Worm (Caenorhabditis elegans): Measurements from ENCODE around the gene fbxb-103.

The fbxb-103 gene

ce11 chrII:3952368-3952767, 45.4 kb downstream of the fbxb-103 start:
- TF ChIP-seq pha-4 (tag; optimal IDR thresholded peaks at IDR 0.05), result no peak
- TF ChIP-seq unc-62 (GFP tag; optimal IDR thresholded peaks at IDR 0.05), result no peak
- no peak for TF ChIP-seq lin-32 (GFP tag; optimal IDR thresholded peaks at IDR 0.05)
- TF ChIP-seq cnd-1 (tag; optimal IDR thresholded peaks at IDR 0.05), result no peak
- no peak for TF ChIP-seq tbx-8 (GFP tag; optimal IDR thresholded peaks at IDR 0.05)
- no peak for TF ChIP-seq zip-8 (tag; optimal IDR thresholded peaks at IDR 0.05)
- no peak for TF ChIP-seq nhr-2 (tag; optimal IDR thresholded peaks at IDR 0.05)
- TF ChIP-seq ceh-83 (GFP tag; optimal IDR thresholded peaks at IDR 0.05), result no peak
- TF ChIP-seq ztf-11 (tag; optimal IDR thresholded peaks at IDR 0.05), result no peak
- TF ChIP-seq flh-1 (GFP tag; optimal IDR thresholded peaks at IDR 0.05), result no peak
- no peak for TF ChIP-seq sptf-1 (tag; optimal IDR thresholded peaks at IDR 0.05)

- no peak for TF ChIP-seq M03D4.4 (tag; optimal IDR thresholded peaks at IDR 0.05)
Measured at ce11 chrII:3952967-3953366, 46.0 kb downstream of the fbxb-103 start.

- TF ChIP-seq ztf-11 (tag; optimal IDR thresholded peaks at IDR 0.05), result no peak
- no peak for TF ChIP-seq nhr-237 (tag; optimal IDR thresholded peaks at IDR 0.05)
- no peak for TF ChIP-seq lsy-2 (tag; optimal IDR thresholded peaks at IDR 0.05)
- no peak for TF ChIP-seq tbx-8 (GFP tag; optimal IDR thresholded peaks at IDR 0.05)
- no peak for TF ChIP-seq nhr-28 (tag; optimal IDR thresholded peaks at IDR 0.05)
- TF ChIP-seq elt-3 (tag; optimal IDR thresholded peaks at IDR 0.05), result no peak
- no peak for TF ChIP-seq cnd-1 (tag; optimal IDR thresholded peaks at IDR 0.05)
- no peak for TF ChIP-seq ham-2 (GFP tag; optimal IDR thresholded peaks at IDR 0.05)
- no peak for TF ChIP-seq mep-1 (tag; optimal IDR thresholded peaks at IDR 0.05)
- TF ChIP-seq ceh-43 (GFP tag; optimal IDR thresholded peaks at IDR 0.05), result no peak
- no peak for TF ChIP-seq nhr-12 (tag; optimal IDR thresholded peaks at IDR 0.05)
- no peak for TF ChIP-seq sptf-1 (tag; optimal IDR thresholded peaks at IDR 0.05)
- TF ChIP-seq unc-120 (tag; optimal IDR thresholded peaks at IDR 0.05; ENCODE audit: poor library complexity, severe bottlenecking), result no peak
- no peak for TF ChIP-seq unc-62 (GFP tag; optimal IDR thresholded peaks at IDR 0.05)
- TF ChIP-seq M03D4.4 (tag; optimal IDR thresholded peaks at IDR 0.05), result no peak
- no peak for TF ChIP-seq elt-1 (tag; optimal IDR thresholded peaks at IDR 0.05; ENCODE audit: borderline replicate concordance, insufficient read depth)
- TF ChIP-seq ceh-83 (GFP tag; optimal IDR thresholded peaks at IDR 0.05), result no peak
Measured at ce11 chrII:3954018-3954417, 47.1 kb downstream of the fbxb-103 start.

DNA sequence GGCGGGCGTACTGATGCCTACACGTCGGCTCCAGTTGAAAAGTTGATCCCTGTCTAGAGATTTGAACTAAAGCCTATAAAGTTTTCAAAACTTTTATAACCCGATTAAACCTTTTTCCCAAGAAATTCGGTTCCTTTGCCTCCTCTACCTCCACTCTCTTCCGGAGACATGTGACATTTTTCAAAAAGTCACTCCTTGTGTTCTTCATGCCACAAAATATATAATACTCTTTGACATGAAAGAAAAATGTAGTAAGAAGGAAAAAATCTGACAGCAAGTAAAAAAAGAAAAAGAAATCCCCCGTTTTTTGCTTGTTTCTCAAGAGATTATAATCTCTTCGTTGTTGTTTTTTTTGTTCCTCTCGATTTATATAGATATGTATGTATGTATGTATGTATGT, 47.9 kb downstream of the fbxb-103 start:
- TF ChIP-seq elt-1 (tag; optimal IDR thresholded peaks at IDR 0.05; ENCODE audit: borderline replicate concordance, insufficient read depth) (no peak), mep-1 (tag; optimal IDR thresholded peaks at IDR 0.05) (no peak), nhr-12 (tag; optimal IDR thresholded peaks at IDR 0.05) (no peak), mab-5 (tag; optimal IDR thresholded peaks at IDR 0.05) (no peak), unc-62 (GFP tag; optimal IDR thresholded peaks at IDR 0.05) (no peak), elt-3 (tag; optimal IDR thresholded peaks at IDR 0.05) (no peak), lsy-2 (tag; optimal IDR thresholded peaks at IDR 0.05) (no peak), blmp-1 (tag; optimal IDR thresholded peaks at IDR 0.05) (no peak), bed-3 (GFP tag; optimal IDR thresholded peaks at IDR 0.05) (no peak), snpc-4 (tag; optimal IDR thresholded peaks at IDR 0.05) (no peak), zip-8 (tag; optimal IDR thresholded peaks at IDR 0.05) (no peak), lin-13 (tag; optimal IDR thresholded peaks at IDR 0.05) (no peak), sptf-1 (tag; optimal IDR thresholded peaks at IDR 0.05) (no peak), ces-1 (GFP tag; optimal IDR thresholded peaks at IDR 0.05) (no peak), tbx-8 (GFP tag; optimal IDR thresholded peaks at IDR 0.05) (no peak), ceh-83 (GFP tag; optimal IDR thresholded peaks at IDR 0.05) (no peak), unc-39 (tag; optimal IDR thresholded peaks at IDR 0.05) (no peak)

DNA sequence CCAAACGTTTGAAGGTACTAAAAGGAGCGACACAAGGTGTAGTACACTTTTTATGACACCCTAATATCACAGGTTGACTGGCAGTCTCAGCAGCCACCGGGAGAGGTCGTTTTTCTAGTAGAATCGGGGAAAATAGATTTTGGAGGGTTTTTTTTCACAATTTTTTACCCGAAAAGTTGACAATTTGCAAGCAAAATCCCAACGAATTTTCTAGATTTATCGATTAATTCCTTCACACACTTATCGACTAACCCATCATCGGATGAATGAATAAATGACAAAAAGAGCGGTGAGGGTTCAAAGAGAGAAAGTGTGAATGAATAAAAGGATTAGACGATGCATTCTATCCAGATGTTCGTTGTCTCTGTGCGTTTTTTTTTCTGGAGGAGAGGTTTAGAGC, 49.0 kb downstream of the fbxb-103 start:
- TF ChIP-seq snpc-4 (tag; optimal IDR thresholded peaks at IDR 0.05) (no peak), ceh-39 (tag; optimal IDR thresholded peaks at IDR 0.05) (peak; percentile 31), tbx-8 (GFP tag; optimal IDR thresholded peaks at IDR 0.05) (no peak), elt-3 (tag; optimal IDR thresholded peaks at IDR 0.05) (no peak), ces-1 (GFP tag; optimal IDR thresholded peaks at IDR 0.05) (peak; percentile 35)

ce11 chrII:3956744-3957143, 49.8 kb downstream of the fbxb-103 start:
- TF ChIP-seq unc-120 (tag; optimal IDR thresholded peaks at IDR 0.05; ENCODE audit: poor library complexity, severe bottlenecking), result peak; percentile 54
- TF ChIP-seq mab-5 (tag; optimal IDR thresholded peaks at IDR 0.05), result peak; percentile 1
- no peak for TF ChIP-seq elt-3 (tag; optimal IDR thresholded peaks at IDR 0.05)
- peak; percentile 22 for TF ChIP-seq ces-1 (GFP tag; optimal IDR thresholded peaks at IDR 0.05)
